Fruit fly (Drosophila melanogaster) whole organism, prepupa: Measurements from ENCODE around the gene CG14711.
A peak's percentile ranks its signal among the peaks of the same experiment; 100 is the strongest.

Experiments used
- Blimp-1 ChIP-seq: fragments of 200-800 bp; sonication (Bioruptor generic); optimal IDR thresholded peaks from 3 replicates; lab custom pipeline; 2017; ENCODE audit warnings: missing biosample characterization, missing genetic modification characterization, mild to moderate bottlenecking, moderate library complexity, missing genetic modification reagents
- CG10669 ChIP-seq: fragments of 200-800 bp; sonication (Bioruptor generic); optimal IDR thresholded peaks from 3 replicates; lab custom pipeline; 2018; ENCODE audit warnings: missing biosample characterization, mild to moderate bottlenecking, missing genetic modification characterization, moderate library complexity
- CG11294 ChIP-seq: fragments of 200-800 bp; sonication (Bioruptor generic); IDR thresholded peaks from 2 replicates; pipeline ENCODE4 v1.3.6; 2022; ENCODE audit warnings: missing biosample characterization, missing genetic modification characterization
- CG11762 ChIP-seq: fragments of 200-800 bp; sonication (Bioruptor generic); optimal IDR thresholded peaks from 3 replicates; lab custom pipeline; 2016; ENCODE audit warnings: missing biosample characterization, missing genetic modification characterization; ENCODE audit not compliant: insufficient read depth
- CG15336 ChIP-seq: fragments of 200-800 bp; sonication (Bioruptor generic); IDR thresholded peaks from 2 replicates; pipeline ENCODE4 v1.3.6; 2022; ENCODE audit warnings: missing biosample characterization, missing genetic modification characterization
- CG1621 ChIP-seq: fragments of 200-800 bp; sonication (Bioruptor generic); optimal IDR thresholded peaks from 3 replicates; lab custom pipeline; 2018; ENCODE audit warnings: missing biosample characterization, mild to moderate bottlenecking, missing genetic modification characterization
- CG16779 ChIP-seq: fragments of 200-800 bp; sonication (Bioruptor generic); optimal IDR thresholded peaks from 3 replicates; lab custom pipeline; 2017; ENCODE audit warnings: missing biosample characterization, mild to moderate bottlenecking, missing genetic modification characterization
- CG3032 ChIP-seq: fragments of 200-800 bp; optimal IDR thresholded peaks from 2 replicates; lab custom pipeline; 2019; ENCODE audit warnings: missing biosample characterization, mild to moderate bottlenecking, missing genetic modification characterization, moderate library complexity
- CG31627 ChIP-seq: fragments of 200-800 bp; sonication (Bioruptor generic); optimal IDR thresholded peaks from 3 replicates; lab custom pipeline; 2016; ENCODE audit warnings: missing biosample characterization, missing genetic modification characterization
- CG32006 ChIP-seq: fragments of 200-800 bp; sonication (Bioruptor generic); optimal IDR thresholded peaks from 3 replicates; lab custom pipeline; 2017; ENCODE audit warnings: missing biosample characterization, mild to moderate bottlenecking, missing genetic modification characterization
- CG34406 ChIP-seq: fragments of 200-800 bp; sonication (Bioruptor generic); optimal IDR thresholded peaks from 3 replicates; lab custom pipeline; 2016; ENCODE audit warnings: missing biosample characterization, missing genetic modification characterization
- CG4318 ChIP-seq: fragments of 200-800 bp; sonication (Bioruptor generic); optimal IDR thresholded peaks from 3 replicates; lab custom pipeline; 2017; ENCODE audit warnings: missing biosample characterization, mild to moderate bottlenecking, missing genetic modification characterization
- CG6163 ChIP-seq: fragments of 200-800 bp; sonication (Bioruptor generic); IDR thresholded peaks from 3 replicates; pipeline ENCODE4 v1.3.6; 2022; ENCODE audit warnings: missing biosample characterization, missing genetic modification characterization
- CG6792 ChIP-seq: fragments of 200-800 bp; sonication (Bioruptor generic); optimal IDR thresholded peaks from 3 replicates; lab custom pipeline; 2016; ENCODE audit warnings: missing biosample characterization, missing genetic modification characterization
- CG6808 ChIP-seq: fragments of 200-800 bp; sonication (Bioruptor generic); optimal IDR thresholded peaks from 3 replicates; lab custom pipeline; 2017; ENCODE audit warnings: missing biosample characterization, missing genetic modification characterization, mild to moderate bottlenecking, moderate library complexity, missing genetic modification reagents
- CG6854 ChIP-seq: fragments of 200-800 bp; sonication (Bioruptor generic); optimal IDR thresholded peaks from 2 replicates; lab custom pipeline; 2017; ENCODE audit warnings: missing biosample characterization, mild to moderate bottlenecking, missing genetic modification characterization
- CG8119 ChIP-seq: fragments of 200-800 bp; sonication (Bioruptor generic); IDR thresholded peaks from 3 replicates; pipeline ENCODE4 v1.3.6; 2022; ENCODE audit warnings: missing biosample characterization, missing genetic modification characterization
- CG8632 ChIP-seq: fragments of 200-800 bp; sonication (Bioruptor generic); optimal IDR thresholded peaks from 3 replicates; lab custom pipeline; 2016; ENCODE audit warnings: missing biosample characterization, missing genetic modification characterization
- Eip78C ChIP-seq: fragments of 200-800 bp; sonication (Bioruptor generic); peaks from one replicate; lab custom pipeline; 2016; ENCODE audit warnings: missing biosample characterization, missing genetic modification characterization
- Eip93F ChIP-seq: fragments of 200-800 bp; sonication (Bioruptor generic); optimal IDR thresholded peaks from 2 replicates; lab custom pipeline; 2016; ENCODE audit warnings: missing biosample characterization, mild to moderate bottlenecking, missing genetic modification characterization
- Ets96B ChIP-seq: fragments of 200-800 bp; optimal IDR thresholded peaks from 2 replicates; lab custom pipeline; 2019; ENCODE audit warnings: missing biosample characterization, mild to moderate bottlenecking, missing genetic modification characterization, moderate library complexity
- Hr39 ChIP-seq: fragments of 200-800 bp; sonication (Bioruptor generic); optimal IDR thresholded peaks from 2 replicates; lab custom pipeline; 2016; ENCODE audit warnings: missing biosample characterization, missing genetic modification characterization
- Lpt ChIP-seq: fragments of 200-800 bp; sonication (Bioruptor generic); optimal IDR thresholded peaks from 3 replicates; lab custom pipeline; 2016; ENCODE audit warnings: missing biosample characterization, missing genetic modification characterization
- Met ChIP-seq: fragments of 200-800 bp; sonication (Bioruptor generic); optimal IDR thresholded peaks from 3 replicates; lab custom pipeline; 2016; ENCODE audit warnings: missing biosample characterization, missing genetic modification characterization
- Sox102F ChIP-seq: fragments of 200-800 bp; sonication (Bioruptor generic); optimal IDR thresholded peaks from 2 replicates; lab custom pipeline; 2016; ENCODE audit warnings: missing biosample characterization, mild to moderate bottlenecking, missing genetic modification characterization
- Sox14 ChIP-seq: fragments of 200-800 bp; sonication (Bioruptor generic); optimal IDR thresholded peaks from 3 replicates; lab custom pipeline; 2016; ENCODE audit warnings: missing biosample characterization, missing genetic modification characterization
- Sox15 ChIP-seq: fragments of 200-800 bp; sonication (Bioruptor generic); optimal IDR thresholded peaks from 3 replicates; lab custom pipeline; 2016; ENCODE audit warnings: missing biosample characterization, missing genetic modification characterization
- cyc ChIP-seq: fragments of 200-800 bp; sonication (Bioruptor generic); optimal IDR thresholded peaks from 3 replicates; lab custom pipeline; 2016; ENCODE audit warnings: missing biosample characterization, missing genetic modification characterization
- dac ChIP-seq: fragments of 200-800 bp; sonication (Bioruptor generic); optimal IDR thresholded peaks from 2 replicates; lab custom pipeline; 2017; ENCODE audit warnings: missing biosample characterization, mild to moderate bottlenecking, missing genetic modification characterization
- dsx ChIP-seq: fragments of 200-800 bp; optimal IDR thresholded peaks from 3 replicates; lab custom pipeline; 2019; ENCODE audit warnings: missing biosample characterization, mild to moderate bottlenecking, missing genetic modification characterization, moderate library complexity; ENCODE audit not compliant: poor library complexity, severe bottlenecking
- eg ChIP-seq: fragments of 200-800 bp; sonication (Bioruptor generic); IDR thresholded peaks from 3 replicates; pipeline ENCODE4 v1.3.6; 2022; ENCODE audit warnings: missing biosample characterization, missing genetic modification characterization
- esn ChIP-seq: fragments of 200-800 bp; sonication (Bioruptor generic); optimal IDR thresholded peaks from 2 replicates; lab custom pipeline; 2016; ENCODE audit warnings: missing biosample characterization, mild to moderate bottlenecking, missing genetic modification characterization, moderate library complexity
- fd59A ChIP-seq: fragments of 200-800 bp; sonication (Bioruptor generic); optimal IDR thresholded peaks from 2 replicates; lab custom pipeline; 2017; ENCODE audit warnings: missing biosample characterization, mild to moderate bottlenecking, missing genetic modification characterization, missing genetic modification reagents
- fkh ChIP-seq: fragments of 200-800 bp; sonication (Bioruptor generic); optimal IDR thresholded peaks from 3 replicates; lab custom pipeline; 2017; ENCODE audit warnings: missing biosample characterization, mild to moderate bottlenecking, missing genetic modification characterization, moderate library complexity
- lz ChIP-seq: fragments of 200-800 bp; sonication (Bioruptor generic); optimal IDR thresholded peaks from 3 replicates; lab custom pipeline; 2016; ENCODE audit warnings: missing biosample characterization, missing genetic modification characterization
- net ChIP-seq: fragments of 200-800 bp; sonication (Bioruptor generic); optimal IDR thresholded peaks from 3 replicates; lab custom pipeline; 2016; ENCODE audit warnings: missing biosample characterization, missing genetic modification characterization
- pdm3 ChIP-seq: fragments of 200-800 bp; sonication (Bioruptor generic); optimal IDR thresholded peaks from 3 replicates; lab custom pipeline; 2016; ENCODE audit warnings: missing biosample characterization, missing genetic modification characterization
- salr ChIP-seq, 2 experiments: fragments of 200-800 bp; sonication (Bioruptor generic); optimal IDR thresholded peaks; 3 replicates each; lab custom pipeline; 2016 to 2018; ENCODE audit warnings: missing biosample characterization in 2 of 2, missing genetic modification characterization in 2 of 2, mild to moderate bottlenecking in 1 of 2
- spab ChIP-seq: fragments of 200-800 bp; sonication (Bioruptor generic); optimal IDR thresholded peaks from 2 replicates; lab custom pipeline; 2017; ENCODE audit warnings: missing biosample characterization, mild to moderate bottlenecking, missing genetic modification characterization, missing genetic modification reagents
- ss ChIP-seq, 2 experiments: fragments of 200-800 bp; sonication (Bioruptor generic); optimal IDR thresholded peaks; 2 replicates in 1 of 2; 3 replicates in 1 of 2; lab custom pipeline; 2017 to 2018; ENCODE audit warnings: mild to moderate bottlenecking in 2 of 2, missing biosample characterization in 2 of 2, missing genetic modification characterization in 2 of 2, moderate library complexity in 1 of 2
- svp ChIP-seq: fragments of 200-800 bp; sonication (Bioruptor generic); peaks from one replicate; lab custom pipeline; 2016; ENCODE audit warnings: missing biosample characterization, missing genetic modification characterization
- vri ChIP-seq: fragments of 200-800 bp; sonication (Bioruptor generic); optimal IDR thresholded peaks from 3 replicates; lab custom pipeline; 2016; ENCODE audit warnings: missing biosample characterization, mild to moderate bottlenecking, missing genetic modification characterization

The CG14711 gene

DNA sequence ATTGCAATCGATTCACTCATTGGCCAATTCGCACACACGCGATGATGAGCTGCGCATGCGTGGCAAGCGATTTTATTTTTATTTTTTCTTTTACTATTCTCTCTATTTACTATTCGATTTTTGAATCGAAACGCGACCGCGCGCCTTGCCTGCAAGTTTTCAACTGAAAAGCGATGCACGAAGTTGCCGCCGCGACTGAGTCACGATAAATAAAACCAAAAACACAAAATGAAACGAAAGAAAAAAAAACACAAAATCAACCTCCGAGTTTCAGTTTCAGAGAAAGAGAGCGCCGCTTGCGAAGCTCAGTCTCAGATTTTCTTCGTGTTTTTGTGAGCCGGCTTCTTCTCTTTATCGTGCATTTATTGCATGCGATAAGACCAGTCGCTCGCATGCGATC, 23.7 kb downstream of the CG14711 start (continued):
- TF ChIP-seq CG31627 (GFP tag; lab: Kevin White, UChicago): no peak
- peak; percentile 20 for TF ChIP-seq Blimp-1 (GFP tag; lab: Kevin White, UChicago)
- TF ChIP-seq fd59A (GFP tag; lab: Kevin White, UChicago): no peak
- TF ChIP-seq Ets96B (tag; lab: Kevin White, UChicago): peak; percentile 42
- no peak for TF ChIP-seq CG34406 (GFP tag; lab: Kevin White, UChicago)
- TF ChIP-seq salr (GFP tag; optimal IDR thresholded peaks at IDR 0.05; lab: Kevin White, UChicago): no peak
- peak; percentile 55 for TF ChIP-seq Lpt (GFP tag; lab: Kevin White, UChicago)
- no peak; the same call in 1 of the 2 replicates for TF ChIP-seq CG11294 (GFP tag; lab: Robert Waterston, UW)
- peak; percentile 27 for TF ChIP-seq CG11762 (GFP tag; lab: Kevin White, UChicago)
- peak; percentile 62 for TF ChIP-seq net (GFP tag; lab: Kevin White, UChicago)
- TF ChIP-seq CG15336 (GFP tag; lab: Robert Waterston, UW): peak; percentile 74; the same call in 1 of the 2 replicates
- peak; percentile 76 for TF ChIP-seq CG8119 (GFP tag; lab: Robert Waterston, UW)
- peak; percentile 71 for TF ChIP-seq CG1621 (tag; lab: Kevin White, UChicago)
- TF ChIP-seq CG4318 (GFP tag; lab: Kevin White, UChicago): no peak
- peak; percentile 52 for TF ChIP-seq dsx (GFP tag; lab: Kevin White, UChicago)
- TF ChIP-seq CG6163 (GFP tag; lab: Robert Waterston, UW): peak; percentile 85
- peak; percentile 92 for TF ChIP-seq CG6808
- no peak for TF ChIP-seq Sox15
- TF ChIP-seq Met (GFP tag; lab: Kevin White, UChicago): no peak
- peak; percentile 58 for TF ChIP-seq vri (GFP tag; lab: Kevin White, UChicago)

DNA sequence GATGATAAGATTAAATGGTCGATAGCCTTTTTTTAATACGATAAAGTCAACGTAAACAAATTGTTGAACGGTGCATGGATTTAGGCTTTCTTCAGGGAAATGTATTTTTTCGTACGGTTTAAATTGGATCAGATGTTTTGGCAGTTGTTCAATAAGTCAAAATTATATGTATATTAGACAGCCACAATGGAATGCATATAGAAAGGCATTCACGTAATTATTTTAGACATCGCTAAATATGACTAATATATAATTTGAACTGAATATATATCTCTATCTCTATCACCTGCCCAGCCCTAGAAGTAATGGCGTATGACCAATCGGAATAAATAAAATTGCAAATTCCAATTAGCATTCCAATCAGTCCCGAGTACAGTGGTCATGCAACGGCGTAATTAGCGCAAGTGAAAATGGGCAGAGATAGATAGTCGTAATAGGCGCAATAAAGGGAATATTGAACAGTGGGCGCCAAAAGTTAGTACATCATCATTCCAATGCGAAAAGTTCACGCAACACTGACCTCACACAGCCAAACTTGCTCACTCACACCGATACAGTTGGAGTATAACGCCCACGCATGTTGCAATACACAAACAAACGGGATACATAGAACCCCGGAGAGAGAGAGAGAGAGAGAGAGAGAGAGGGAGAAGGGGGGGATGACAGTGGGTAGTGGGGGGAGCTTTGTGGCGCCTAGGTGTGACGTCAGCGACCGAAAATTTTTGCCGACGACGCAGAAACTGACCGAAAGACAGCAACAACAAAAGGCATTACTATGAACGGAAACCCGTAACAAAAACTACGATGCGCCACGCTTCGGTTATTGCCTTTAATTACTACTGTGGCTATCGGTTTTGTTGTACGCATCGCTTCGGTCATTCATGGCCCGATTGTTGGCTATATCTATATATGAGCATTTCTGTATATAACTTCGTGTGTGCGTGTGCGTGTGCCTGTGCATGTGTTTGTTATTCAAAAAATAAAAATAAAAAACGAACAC, 25.5 kb downstream of the CG14711 start:
- TF ChIP-seq svp (GFP tag; lab: Kevin White, UChicago) (peak; percentile 12), CG15336 (GFP tag; lab: Robert Waterston, UW) (no peak), Eip93F (GFP tag; lab: Kevin White, UChicago) (peak; percentile 51), Hr39 (GFP tag; lab: Kevin White, UChicago) (no peak), CG3032 (tag; lab: Kevin White, UChicago) (no peak), eg (GFP tag; lab: Robert Waterston, UW) (0 out of 3 replicates have a peak, but pooled peaks have one; percentile 32), Eip78C (GFP tag; lab: Kevin White, UChicago) (peak; percentile 4), CG10669 (GFP tag; lab: Kevin White, UChicago) (no peak), pdm3 (GFP tag; lab: Kevin White, UChicago) (no peak), CG4318 (GFP tag; lab: Kevin White, UChicago) (no peak), CG6163 (GFP tag; lab: Robert Waterston, UW) (0 out of 3 replicates have a peak, but pooled peaks have one; percentile 29), Sox102F (GFP tag; lab: Kevin White, UChicago) (no peak)

DNA sequence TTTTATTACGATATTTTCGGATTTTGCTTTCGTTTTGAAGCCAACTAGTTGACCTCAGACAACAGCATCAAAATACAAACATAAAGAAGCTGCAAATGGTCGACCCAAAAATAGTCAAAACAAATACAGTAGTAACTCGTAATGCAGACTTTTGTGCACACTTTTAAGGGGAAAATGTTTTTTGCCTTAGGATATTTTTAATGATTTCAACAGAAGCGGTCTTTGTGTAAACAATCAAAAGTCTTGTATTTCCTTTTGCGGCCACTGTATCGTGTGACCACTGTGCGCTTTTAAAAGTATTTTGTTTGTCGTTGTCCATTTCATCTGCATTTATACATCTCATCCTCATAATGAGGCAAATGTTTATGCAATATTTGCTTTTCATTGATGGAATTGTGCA, 26.3 kb downstream of the CG14711 start:
- TF ChIP-seq cyc (peak; percentile 94), fkh (GFP tag; lab: Kevin White, UChicago) (peak; percentile 68), CG16779 (peak; percentile 59), svp (GFP tag; lab: Kevin White, UChicago) (peak; percentile 94), CG8632 (GFP tag; lab: Kevin White, UChicago) (peak; percentile 80), Hr39 (GFP tag; lab: Kevin White, UChicago) (peak; percentile 95), esn (GFP tag; lab: Kevin White, UChicago) (peak; percentile 88), CG11762 (GFP tag; lab: Kevin White, UChicago) (peak; percentile 83), CG6792 (GFP tag; lab: Kevin White, UChicago) (peak; percentile 85), CG6808 (peak; percentile 73), net (GFP tag; lab: Kevin White, UChicago) (peak; percentile 86), CG15336 (GFP tag; lab: Robert Waterston, UW) (peak; percentile 86), CG8119 (GFP tag; lab: Robert Waterston, UW) (peak; percentile 81), CG32006 (GFP tag; lab: Kevin White, UChicago) (peak; percentile 86), Met (GFP tag; lab: Kevin White, UChicago) (peak; percentile 87), dac (peak; percentile 51), spab (peak; percentile 55), Sox14 (GFP tag; lab: Kevin White, UChicago) (peak; percentile 84), ss (GFP tag; optimal IDR thresholded peaks at IDR 0.05; lab: Kevin White, UChicago) (peak in 1 of 2 experiments; percentile 53), CG4318 (GFP tag; lab: Kevin White, UChicago) (peak; percentile 74), CG11294 (GFP tag; lab: Robert Waterston, UW) (peak; percentile 81), CG6854 (GFP tag; lab: Kevin White, UChicago) (peak; percentile 52), lz (GFP tag; lab: Kevin White, UChicago) (peak; percentile 90)
